Fruit fly (Drosophila melanogaster) whole organism, wandering third instar larva: ENCODE measurements around the gene Osi24.

Experiments
- Abd-B ChIP-seq: fragments of >200 bp; optimal IDR thresholded peaks from 2 replicates; lab custom pipeline; 2017; ENCODE audit warnings: missing biosample characterization, missing genetic modification characterization
- CG32264 ChIP-seq: fragments of 200-800 bp; sonication (Bioruptor generic); optimal IDR thresholded peaks from 2 replicates; lab custom pipeline; 2016; ENCODE audit warnings: missing biosample characterization, missing genetic modification characterization
- CG9705 ChIP-seq: fragments of 200-800 bp; sonication (Bioruptor generic); optimal IDR thresholded peaks from 2 replicates; lab custom pipeline; 2018; ENCODE audit warnings: missing biosample characterization, mild to moderate bottlenecking, missing genetic modification characterization
- CrebA ChIP-seq: fragments of 200-800 bp; sonication (Bioruptor generic); optimal IDR thresholded peaks from 2 replicates; lab custom pipeline; 2016; ENCODE audit warnings: missing biosample characterization, mild to moderate bottlenecking, missing genetic modification characterization, borderline replicate concordance
- Dfd ChIP-seq: fragments of >200 bp; optimal IDR thresholded peaks from 2 replicates; lab custom pipeline; 2017; ENCODE audit warnings: missing biosample characterization, missing genetic modification characterization
- Dif ChIP-seq: fragments of 200-275, 200-300 bp; sonication (Bioruptor generic); optimal IDR thresholded peaks from 2 replicates; lab custom pipeline; 2018; ENCODE audit warnings: missing biosample characterization, missing genetic modification characterization; ENCODE audit not compliant: partially characterized antibody
- GATAd ChIP-seq: sonication (Bioruptor generic); optimal IDR thresholded peaks from 2 replicates; lab custom pipeline; 2016; ENCODE audit warnings: missing biosample characterization, missing genetic modification characterization
- HLH106 ChIP-seq: fragments of 200-800 bp; optimal IDR thresholded peaks from 3 replicates; lab custom pipeline; 2019; ENCODE audit warnings: missing biosample characterization, mild to moderate bottlenecking, missing genetic modification characterization, moderate library complexity
- Hnf4 ChIP-seq: fragments of 200-800 bp; sonication (Bioruptor generic); optimal IDR thresholded peaks from 2 replicates; lab custom pipeline; 2016; ENCODE audit warnings: missing biosample characterization, mild to moderate bottlenecking, missing genetic modification characterization
- Hr78 ChIP-seq: fragments of >200 bp; optimal IDR thresholded peaks from 2 replicates; lab custom pipeline; 2017; ENCODE audit warnings: missing biosample characterization, missing genetic modification characterization
- Hr83 ChIP-seq: fragments of 200-300 bp; sonication (Bioruptor generic); optimal IDR thresholded peaks from 2 replicates; lab custom pipeline; 2016; ENCODE audit warnings: missing biosample characterization, mild to moderate bottlenecking, missing genetic modification characterization, moderate library complexity; ENCODE audit not compliant: poor library complexity, severe bottlenecking
- Jra ChIP-seq: sonication (Bioruptor generic); optimal IDR thresholded peaks from 2 replicates; lab custom pipeline; 2016; ENCODE audit warnings: missing biosample characterization, missing genetic modification characterization
- Mio ChIP-seq: sonication (Bioruptor generic); optimal IDR thresholded peaks from 2 replicates; lab custom pipeline; 2016; ENCODE audit warnings: missing biosample characterization, missing genetic modification characterization
- Myc ChIP-seq: fragments of >200 bp; optimal IDR thresholded peaks from 2 replicates; lab custom pipeline; 2017
- N ChIP-seq: fragments of >200 bp; optimal IDR thresholded peaks from 2 replicates; lab custom pipeline; 2018; ENCODE audit warnings: missing biosample characterization, missing external identifiers, missing genetic modification characterization
- OdsH ChIP-seq: fragments of 200-800 bp; sonication (Bioruptor generic); optimal IDR thresholded peaks from 2 replicates; lab custom pipeline; 2016; ENCODE audit warnings: missing biosample characterization, mild to moderate bottlenecking, missing genetic modification characterization
- Sp1 ChIP-seq: fragments of 200-800 bp; sonication (Bioruptor generic); optimal IDR thresholded peaks from 3 replicates; lab custom pipeline; 2019; ENCODE audit warnings: missing biosample characterization, mild to moderate bottlenecking, missing genetic modification characterization, moderate library complexity
- Vsx2 ChIP-seq: fragments of 200-300, 225-300 bp; sonication (Bioruptor generic); optimal IDR thresholded peaks from 2 replicates; lab custom pipeline; 2018; ENCODE audit warnings: missing biosample characterization, missing genetic modification characterization; ENCODE audit not compliant: partially characterized antibody
- br ChIP-seq: fragments of 200-800 bp; sonication (Bioruptor generic); optimal IDR thresholded peaks from 2 replicates; lab custom pipeline; 2016; ENCODE audit warnings: missing biosample characterization, missing genetic modification characterization
- brk ChIP-seq: fragments of 200-800 bp; sonication (Bioruptor generic); optimal IDR thresholded peaks from 2 replicates; lab custom pipeline; 2016; ENCODE audit warnings: missing biosample characterization, mild to moderate bottlenecking, missing genetic modification characterization
- dl ChIP-seq, 2 experiments: fragments of 175-275, 200-275 bp in 1 of 2; fragments of 200-275 bp in 1 of 2; sonication (Bioruptor generic); optimal IDR thresholded peaks; lab custom pipeline; 2018; ENCODE audit warnings: mild to moderate bottlenecking in 2 of 2, missing biosample characterization in 2 of 2, missing genetic modification characterization in 2 of 2, moderate library complexity in 2 of 2; ENCODE audit not compliant: partially characterized antibody in 2 of 2, insufficient read depth in 1 of 2
- dmrt93B ChIP-seq: fragments of 200-800 bp; sonication (Bioruptor generic); optimal IDR thresholded peaks from 2 replicates; lab custom pipeline; 2018; ENCODE audit warnings: missing biosample characterization, mild to moderate bottlenecking, missing genetic modification characterization
- dsf ChIP-seq: sonication (Bioruptor generic); optimal IDR thresholded peaks from 2 replicates; lab custom pipeline; 2016; ENCODE audit warnings: missing biosample characterization, missing genetic modification characterization, borderline replicate concordance
- ey ChIP-seq: fragments of 200-800 bp; sonication (Bioruptor generic); optimal IDR thresholded peaks from 2 replicates; lab custom pipeline; 2016; ENCODE audit warnings: missing biosample characterization, missing genetic modification characterization
- foxo ChIP-seq, 2 experiments: fragments of 200-800 bp; sonication (Bioruptor generic); optimal IDR thresholded peaks; 2 replicates in 1 of 2; 3 replicates in 1 of 2; lab custom pipeline; 2016 to 2017; ENCODE audit warnings: missing biosample characterization in 2 of 2, missing genetic modification characterization in 2 of 2
- fru ChIP-seq: fragments of 200-800 bp; sonication (Bioruptor generic); optimal IDR thresholded peaks from 3 replicates; lab custom pipeline; 2016; ENCODE audit warnings: missing biosample characterization, mild to moderate bottlenecking, missing genetic modification characterization
- h ChIP-seq: fragments of 200-800 bp; sonication (Bioruptor generic); optimal IDR thresholded peaks from 3 replicates; lab custom pipeline; 2016; ENCODE audit warnings: missing biosample characterization, mild to moderate bottlenecking, missing genetic modification characterization
- jim ChIP-seq: fragments of 175-275, 200-325 bp; sonication (Bioruptor generic); optimal IDR thresholded peaks from 2 replicates; lab custom pipeline; 2016; ENCODE audit warnings: missing biosample characterization, mild to moderate bottlenecking, missing genetic modification characterization
- lola ChIP-seq: fragments of >200 bp; optimal IDR thresholded peaks from 2 replicates; lab custom pipeline; 2017; ENCODE audit warnings: missing biosample characterization, missing genetic modification characterization
- pan ChIP-seq: fragments of >200 bp; optimal IDR thresholded peaks from 2 replicates; lab custom pipeline; 2017
- psq ChIP-seq: fragments of 200-800 bp; sonication (Bioruptor generic); optimal IDR thresholded peaks from 3 replicates; lab custom pipeline; 2017; ENCODE audit warnings: missing biosample characterization, mild to moderate bottlenecking, missing genetic modification characterization, moderate library complexity
- rgr ChIP-seq: fragments of 200-800 bp; sonication (Bioruptor generic); optimal IDR thresholded peaks from 3 replicates; lab custom pipeline; 2016; ENCODE audit warnings: missing biosample characterization, mild to moderate bottlenecking, missing genetic modification characterization
- sage ChIP-seq: fragments of 200-800 bp; sonication (Bioruptor generic); optimal IDR thresholded peaks from 2 replicates; lab custom pipeline; 2016; ENCODE audit warnings: missing biosample characterization, mild to moderate bottlenecking, missing genetic modification characterization
- sv ChIP-seq: fragments of 200-800 bp; sonication (Bioruptor generic); optimal IDR thresholded peaks from 3 replicates; lab custom pipeline; 2016; ENCODE audit warnings: missing biosample characterization, missing genetic modification characterization
- tai ChIP-seq: sonication (Bioruptor generic); optimal IDR thresholded peaks from 2 replicates; lab custom pipeline; 2016; ENCODE audit warnings: missing biosample characterization, missing genetic modification characterization
- usp ChIP-seq: fragments of >200 bp; optimal IDR thresholded peaks from 2 replicates; lab custom pipeline; 2017; ENCODE audit warnings: missing biosample characterization, missing genetic modification characterization
- woc ChIP-seq: sonication (Bioruptor generic); optimal IDR thresholded peaks from 2 replicates; lab custom pipeline; 2016; ENCODE audit warnings: missing biosample characterization, mild to moderate bottlenecking, missing genetic modification characterization

Osi24 gene

DNA sequence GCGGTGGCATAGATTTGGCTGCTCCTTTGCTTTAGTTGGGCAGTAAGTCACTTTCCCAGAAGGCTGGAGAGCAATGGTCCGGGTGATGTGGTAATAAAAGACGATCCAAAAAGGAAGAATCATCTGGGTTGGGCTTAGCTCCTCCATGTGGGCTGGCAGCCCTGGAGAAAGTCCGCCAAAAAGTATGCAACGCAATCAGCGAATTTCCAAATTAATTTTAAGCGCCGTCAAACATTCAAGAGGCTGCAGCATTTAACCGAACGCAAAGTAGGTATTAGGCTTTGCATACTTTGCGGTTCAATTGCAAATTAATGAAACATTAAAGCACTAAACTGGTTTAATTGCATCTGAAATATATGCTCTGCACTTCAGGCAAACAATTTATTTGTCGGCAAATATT is 49.0 kb upstream of the Osi24 start:
- TF ChIP-seq usp (GFP tag; lab: Kevin White, UChicago) = no peak
- TF ChIP-seq CG9705 (GFP tag; lab: Kevin White, UChicago) = no peak
- TF ChIP-seq Hnf4 = no peak
- TF ChIP-seq dl (GFP tag; optimal IDR thresholded peaks at IDR 0.05; lab: Kevin White, UChicago; ENCODE audit: insufficient read depth in 1 of 2, partially characterized antibody in 2 of 2) = no peak
- TF ChIP-seq sv (GFP tag; lab: Kevin White, UChicago) = no peak
- no peak for TF ChIP-seq fru (GFP tag; lab: Kevin White, UChicago)
- TF ChIP-seq ey (GFP tag; lab: Kevin White, UChicago) = no peak
- no peak for TF ChIP-seq CrebA (GFP tag; lab: Kevin White, UChicago)
- no peak for TF ChIP-seq dmrt93B (GFP tag; lab: Kevin White, UChicago)
- TF ChIP-seq jim (GFP tag; lab: Kevin White, UChicago) = no peak
- no peak for TF ChIP-seq Hr78 (GFP tag; lab: Kevin White, UChicago)
- TF ChIP-seq tai (GFP tag; lab: Kevin White, UChicago) = no peak
- no peak for TF ChIP-seq Abd-B (GFP tag; lab: Kevin White, UChicago)
- TF ChIP-seq CG32264 (GFP tag; lab: Kevin White, UChicago) = no peak
- peak; percentile 84 for TF ChIP-seq Myc (lab: Kevin White, UChicago)
- TF ChIP-seq Hr83 (GFP tag; lab: Kevin White, UChicago) = no peak
- TF ChIP-seq brk (GFP tag; lab: Kevin White, UChicago) = no peak
- TF ChIP-seq Vsx2 = peak; percentile 65
- no peak for TF ChIP-seq foxo (GFP tag; optimal IDR thresholded peaks at IDR 0.05; lab: Kevin White, UChicago)
- TF ChIP-seq N = peak; percentile 74
- TF ChIP-seq woc (GFP tag; lab: Kevin White, UChicago) = no peak
- TF ChIP-seq sage = no peak
- no peak for TF ChIP-seq OdsH
- TF ChIP-seq h (GFP tag; lab: Kevin White, UChicago) = no peak
- TF ChIP-seq HLH106 (tag; lab: Kevin White, UChicago) = no peak
- TF ChIP-seq dsf (GFP tag; lab: Kevin White, UChicago) = no peak
- no peak for TF ChIP-seq Jra
- peak; percentile 96 for TF ChIP-seq lola (GFP tag; lab: Kevin White, UChicago)
- TF ChIP-seq GATAd (GFP tag; lab: Kevin White, UChicago) = no peak
- TF ChIP-seq psq (GFP tag; lab: Kevin White, UChicago) = no peak
- TF ChIP-seq Dfd (GFP tag; lab: Kevin White, UChicago) = no peak
- no peak for TF ChIP-seq rgr (GFP tag; lab: Kevin White, UChicago)
- TF ChIP-seq Dif (GFP tag; lab: Kevin White, UChicago) = peak; percentile 19
- no peak for TF ChIP-seq br (GFP tag; lab: Kevin White, UChicago)
- no peak for TF ChIP-seq pan (lab: Kevin White, UChicago)
- TF ChIP-seq Mio = no peak
- TF ChIP-seq Sp1 (GFP tag; lab: Kevin White, UChicago) = no peak

DNA sequence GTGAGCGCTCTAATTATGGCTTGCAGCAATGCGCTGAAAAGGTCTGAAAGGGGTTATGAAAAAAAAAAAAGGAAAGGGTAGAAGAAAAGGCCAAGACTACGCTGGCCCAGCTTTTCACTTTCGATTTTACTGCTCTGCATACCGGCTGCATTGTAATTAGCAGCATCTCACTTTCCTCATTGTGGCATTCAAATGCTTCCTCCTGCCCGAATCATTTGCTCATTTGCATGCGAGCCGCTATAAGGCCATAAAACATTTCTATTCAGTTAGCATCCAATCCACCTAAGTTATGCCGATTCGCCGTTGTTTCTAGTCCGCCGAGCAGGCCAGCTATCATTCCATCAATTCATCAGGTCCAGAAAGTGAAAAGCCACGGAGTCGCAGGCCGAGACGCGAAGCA is 45.0 kb upstream of the Osi24 start:
- TF ChIP-seq HLH106 (tag; lab: Kevin White, UChicago) (no peak), CG32264 (GFP tag; lab: Kevin White, UChicago) (no peak), CrebA (GFP tag; lab: Kevin White, UChicago) (no peak)

DNA sequence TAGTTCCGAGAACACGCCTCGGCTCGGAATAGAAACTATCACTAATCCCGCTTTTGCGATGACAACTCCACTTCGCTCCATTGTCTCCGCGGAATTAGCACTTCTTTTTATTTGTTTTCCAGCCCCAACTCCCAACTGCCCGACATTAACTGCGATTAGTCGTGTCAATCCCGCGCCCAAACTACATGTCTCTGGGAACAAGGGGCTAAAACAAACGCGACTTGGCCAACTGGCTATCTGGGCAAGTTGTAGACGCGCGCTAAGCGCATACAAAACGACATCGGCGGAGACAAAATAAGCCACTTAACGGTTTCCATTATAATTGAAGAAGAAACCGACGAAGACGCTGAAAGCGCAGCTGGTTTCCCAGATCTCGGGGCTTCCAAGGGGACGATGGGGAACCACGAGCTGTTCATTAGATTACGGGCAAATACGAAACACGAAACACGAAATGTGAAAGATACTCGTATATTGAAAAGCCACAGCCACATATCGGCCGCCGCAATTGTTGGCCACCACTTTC is 43.8 kb upstream of the Osi24 start:
- no peak for TF ChIP-seq dl (GFP tag; optimal IDR thresholded peaks at IDR 0.05; lab: Kevin White, UChicago; ENCODE audit: insufficient read depth in 1 of 2, partially characterized antibody in 2 of 2)
- TF ChIP-seq woc (GFP tag; lab: Kevin White, UChicago) = no peak
- TF ChIP-seq Hr83 (GFP tag; lab: Kevin White, UChicago) = no peak
- no peak for TF ChIP-seq CG32264 (GFP tag; lab: Kevin White, UChicago)
- TF ChIP-seq usp (GFP tag; lab: Kevin White, UChicago) = no peak
- TF ChIP-seq Jra = no peak
- TF ChIP-seq sage = no peak
- no peak for TF ChIP-seq foxo (GFP tag; optimal IDR thresholded peaks at IDR 0.05; lab: Kevin White, UChicago)
- TF ChIP-seq CrebA (GFP tag; lab: Kevin White, UChicago) = no peak
- no peak for TF ChIP-seq fru (GFP tag; lab: Kevin White, UChicago)
- no peak for TF ChIP-seq br (GFP tag; lab: Kevin White, UChicago)
- no peak for TF ChIP-seq Dif (GFP tag; lab: Kevin White, UChicago)
- TF ChIP-seq dsf (GFP tag; lab: Kevin White, UChicago) = no peak
- TF ChIP-seq sv (GFP tag; lab: Kevin White, UChicago) = no peak
